Fruit fly (Drosophila melanogaster): ENCODE data around the gene SMSr.

DNA sequence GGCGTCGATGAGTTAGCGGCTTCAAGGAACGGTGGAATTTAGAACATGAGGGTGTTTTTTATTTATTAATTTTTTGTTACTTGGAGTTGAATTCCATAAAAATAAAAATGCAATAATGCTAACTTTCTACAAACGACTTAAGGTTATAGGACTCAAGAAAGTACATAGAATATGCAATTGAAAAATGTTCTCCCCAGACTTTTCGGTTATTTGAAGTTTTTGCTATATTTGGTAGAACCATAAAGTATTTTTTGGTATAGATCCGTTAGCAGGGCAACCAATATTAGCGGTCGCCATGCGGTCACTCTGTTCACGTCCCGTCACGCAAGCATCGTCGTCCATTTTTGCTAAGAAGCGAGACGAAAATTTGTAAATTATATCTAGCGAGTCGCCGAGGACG is 11.7 kb downstream of the SMSr start, which contains the start of gene akirin:
- no peak for TF ChIP-seq Pif1B (GFP tag; optimal IDR thresholded peaks at IDR 0.05)
- TF ChIP-seq fd96Ca (GFP tag; IDR thresholded peaks at IDR 0.05): no peak
- no peak for TF ChIP-seq EcR (GFP tag; optimal IDR thresholded peaks at IDR 0.05)
